Worm (Caenorhabditis elegans): ENCODE results near the gene selt-1.2.

- TF ChIP-seq pha-4 (tag; optimal IDR thresholded peaks at IDR 0.05) (no peak), ceh-79 (tag; optimal IDR thresholded peaks at IDR 0.05) (no peak), efl-1 (GFP tag; optimal IDR thresholded peaks at IDR 0.05) (no peak), Y53G8AR.9 (GFP tag; conservative IDR thresholded peaks at IDR 0.05) (no peak), Y67H2A.10 (GFP tag; conservative IDR thresholded peaks at IDR 0.05) (no peak), fkh-3 (tag; optimal IDR thresholded peaks at IDR 0.05) (no peak), snpc-4 (GFP tag; optimal IDR thresholded peaks at IDR 0.05) (no peak), snpc-4 (tag; optimal IDR thresholded peaks at IDR 0.05) (no peak), attf-3 (GFP tag; conservative IDR thresholded peaks at IDR 0.05) (no peak), F10E7.11 (tag; optimal IDR thresholded peaks at IDR 0.05) (no peak), somi-1 (GFP tag; optimal IDR thresholded peaks at IDR 0.05) (no peak), nfya-2 (GFP tag; IDR thresholded peaks at IDR 0.05) (no peak), zfh-2 (GFP tag; conservative IDR thresholded peaks at IDR 0.05) (no peak), ztf-22 (GFP tag; optimal IDR thresholded peaks at IDR 0.05) (no peak), zim-3 (tag; optimal IDR thresholded peaks at IDR 0.05) (no peak)
Measured at ce11 chrV:10758658-10759057, 11.5 kb upstream of the selt-1.2 start, which contains the start of gene F28H7.8.
